Fruit fly (Drosophila melanogaster) whole organism, embryonic: ENCODE results near the gene janB.

Source experiments
- Atf-2 ChIP-seq: fragments of 200-800 bp; sonication (Bioruptor generic); optimal IDR thresholded peaks from 2 replicates; lab custom pipeline; 2016; ENCODE audit warnings: missing biosample characterization, missing genetic modification characterization
- B-H1 ChIP-seq: fragments of 200-800 bp; sonication (Bioruptor generic); IDR thresholded peaks from 3 replicates; pipeline ENCODE4 v1.3.6; 2022; ENCODE audit warnings: missing biosample characterization, missing genetic modification characterization
- Bdp1 ChIP-seq: fragments of 200-800 bp; sonication (Bioruptor generic); optimal IDR thresholded peaks from 3 replicates; lab custom pipeline; 2016; ENCODE audit warnings: missing biosample characterization, missing genetic modification characterization
- BtbVII ChIP-seq: fragments of 200-800 bp; sonication (Bioruptor generic); optimal IDR thresholded peaks from 3 replicates; lab custom pipeline; 2017; ENCODE audit warnings: missing biosample characterization, mild to moderate bottlenecking, missing genetic modification characterization
- CG11247 ChIP-seq: fragments of 200-800 bp; sonication (Bioruptor generic); IDR thresholded peaks from 2 replicates; pipeline ENCODE4 v1.3.6; 2022; ENCODE audit warnings: missing biosample characterization, missing genetic modification characterization
- CG12071 ChIP-seq: fragments of 200-800 bp; sonication (Bioruptor generic); optimal IDR thresholded peaks from 3 replicates; lab custom pipeline; 2018; ENCODE audit warnings: missing biosample characterization, mild to moderate bottlenecking, missing genetic modification characterization
- CG4820 ChIP-seq: fragments of 200-800 bp; sonication (Bioruptor generic); optimal IDR thresholded peaks from 3 replicates; lab custom pipeline; 2016; ENCODE audit warnings: missing biosample characterization, missing genetic modification characterization
- CG6854 ChIP-seq: fragments of 200-800 bp; sonication (Bioruptor generic); optimal IDR thresholded peaks from 3 replicates; lab custom pipeline; 2017; ENCODE audit warnings: missing biosample characterization, mild to moderate bottlenecking, missing genetic modification characterization
- CG7357 ChIP-seq: fragments of 200-800 bp; sonication (Bioruptor generic); IDR thresholded peaks from 3 replicates; pipeline ENCODE4 v1.3.6; 2022; ENCODE audit warnings: missing biosample characterization, missing genetic modification characterization
- CG8924 ChIP-seq: fragments of 200-800 bp; optimal IDR thresholded peaks from 3 replicates; lab custom pipeline; 2019; ENCODE audit warnings: missing biosample characterization, mild to moderate bottlenecking, missing genetic modification characterization, moderate library complexity
- CG9609 ChIP-seq: fragments of 200-800 bp; sonication (Bioruptor generic); optimal IDR thresholded peaks from 3 replicates; lab custom pipeline; 2016; ENCODE audit warnings: missing biosample characterization, missing genetic modification characterization
- CHES-1-like ChIP-seq: fragments of 200-800 bp; sonication (Bioruptor generic); optimal IDR thresholded peaks from 2 replicates; lab custom pipeline; 2016; ENCODE audit warnings: missing biosample characterization, missing genetic modification characterization
- GATAe ChIP-seq: fragments of 200-800 bp; sonication (Bioruptor generic); conservative IDR thresholded peaks from 2 replicates; pipeline ENCODE4 v1.3.6; 2022; ENCODE audit warnings: missing biosample characterization, missing genetic modification characterization
- HLH4C ChIP-seq: fragments of 200-800 bp; sonication (Bioruptor generic); IDR thresholded peaks from 3 replicates; pipeline ENCODE4 v1.3.6; 2022; ENCODE audit warnings: missing biosample characterization, missing genetic modification characterization; ENCODE audit not compliant: partially characterized antibody
- HLHmδ ChIP-seq: fragments of 200-800 bp; sonication (Bioruptor generic); optimal IDR thresholded peaks from 2 replicates; lab custom pipeline; 2018; ENCODE audit warnings: missing biosample characterization, mild to moderate bottlenecking, missing genetic modification characterization, moderate library complexity
- Hr39 ChIP-seq: fragments of >200 bp; optimal IDR thresholded peaks from 2 replicates; lab custom pipeline; 2017
- Hr51 ChIP-seq, 2 experiments: fragments of 200-800 bp; sonication (Bioruptor generic); optimal IDR thresholded peaks; 2 replicates in 1 of 2; 3 replicates in 1 of 2; lab custom pipeline; 2016 to 2018; ENCODE audit warnings: missing biosample characterization in 2 of 2, missing genetic modification characterization in 2 of 2, mild to moderate bottlenecking in 1 of 2, moderate library complexity in 1 of 2
- Hsf ChIP-seq: fragments of 200-800 bp; sonication (Bioruptor generic); optimal IDR thresholded peaks from 3 replicates; lab custom pipeline; 2016; ENCODE audit warnings: missing biosample characterization, missing genetic modification characterization
- Lim3 ChIP-seq: fragments of 200-800 bp; sonication (Bioruptor generic); IDR thresholded peaks from 2 replicates; pipeline ENCODE4 v1.3.6; 2022; ENCODE audit warnings: missing biosample characterization, missing genetic modification characterization
- Mad ChIP-seq: fragments of 200-800 bp; sonication (Bioruptor generic); optimal IDR thresholded peaks from 2 replicates; lab custom pipeline; 2016; ENCODE audit warnings: missing biosample characterization, missing genetic modification characterization
- NC2α ChIP-seq: fragments of 200-800 bp; sonication (Bioruptor generic); optimal IDR thresholded peaks from 2 replicates; lab custom pipeline; 2016; ENCODE audit warnings: missing biosample characterization, missing genetic modification characterization
- Poxn ChIP-seq: fragments of 200-800 bp; sonication (Bioruptor generic); IDR thresholded peaks from 2 replicates; pipeline ENCODE4 v1.3.6; 2022; ENCODE audit warnings: missing biosample characterization, missing genetic modification characterization
- Sox100B ChIP-seq: fragments of 200-800 bp; sonication (Bioruptor generic); optimal IDR thresholded peaks from 3 replicates; lab custom pipeline; 2018; ENCODE audit warnings: missing biosample characterization, mild to moderate bottlenecking, missing genetic modification characterization
- Sox102F ChIP-seq: fragments of 200-800 bp; sonication (Bioruptor generic); optimal IDR thresholded peaks from 2 replicates; lab custom pipeline; 2018; ENCODE audit warnings: missing biosample characterization, mild to moderate bottlenecking, missing genetic modification characterization, moderate library complexity
- Stat92E ChIP-seq, 3 experiments: fragments of >200 bp in 2 of 3; fragments of 200-800 bp in 1 of 3; sonication (Bioruptor generic) in 1 of 3; optimal IDR thresholded peaks; 2 replicates each; lab custom pipeline; 2017 to 2019; ENCODE audit warnings: missing biosample characterization in 3 of 3, missing genetic modification characterization in 3 of 3, mild to moderate bottlenecking in 1 of 3, moderate library complexity in 1 of 3
- Usf ChIP-seq: fragments of 200-800 bp; sonication (Bioruptor generic); optimal IDR thresholded peaks from 2 replicates; lab custom pipeline; 2017; ENCODE audit warnings: missing genotype, missing biosample characterization, missing genetic modification characterization
- Xbp1 ChIP-seq: fragments of 200-800 bp; sonication (Bioruptor generic); optimal IDR thresholded peaks from 3 replicates; lab custom pipeline; 2016; ENCODE audit warnings: missing biosample characterization, mild to moderate bottlenecking, missing genetic modification characterization
- abd-A ChIP-seq: fragments of 200-800 bp; sonication (Bioruptor generic); optimal IDR thresholded peaks from 3 replicates; lab custom pipeline; 2019; ENCODE audit warnings: missing biosample characterization, mild to moderate bottlenecking, missing genetic modification characterization, moderate library complexity
- az2 ChIP-seq: fragments of 200-800 bp; sonication (Bioruptor generic); optimal IDR thresholded peaks from 3 replicates; lab custom pipeline; 2016; ENCODE audit warnings: missing biosample characterization, missing genetic modification characterization
- bab2 ChIP-seq: fragments of 200-800 bp; sonication (Bioruptor generic); optimal IDR thresholded peaks from 2 replicates; lab custom pipeline; 2016; ENCODE audit warnings: missing biosample characterization, missing genetic modification characterization
- bcd ChIP-seq: fragments of 200-800 bp; sonication (Bioruptor generic); optimal IDR thresholded peaks from 2 replicates; lab custom pipeline; 2017; ENCODE audit warnings: missing biosample characterization, mild to moderate bottlenecking, missing genetic modification characterization
- crc ChIP-seq: fragments of 200-800 bp; sonication (Bioruptor generic); optimal IDR thresholded peaks from 2 replicates; lab custom pipeline; 2016; ENCODE audit warnings: missing biosample characterization, missing genetic modification characterization
- dmrt11E ChIP-seq: fragments of 200-800 bp; sonication (Bioruptor generic); optimal IDR thresholded peaks from 3 replicates; lab custom pipeline; 2018; ENCODE audit warnings: missing biosample characterization, mild to moderate bottlenecking, missing genetic modification characterization, moderate library complexity
- fu2 ChIP-seq: fragments of 200-800 bp; sonication (Bioruptor generic); optimal IDR thresholded peaks from 2 replicates; lab custom pipeline; 2016; ENCODE audit warnings: missing biosample characterization, missing genetic modification characterization
- gsb-n ChIP-seq: fragments of 200-800 bp; sonication (Bioruptor generic); optimal IDR thresholded peaks from 3 replicates; lab custom pipeline; 2018; ENCODE audit warnings: missing biosample characterization, mild to moderate bottlenecking, missing genetic modification characterization
- h ChIP-seq: fragments of >200 bp; optimal IDR thresholded peaks from 2 replicates; lab custom pipeline; 2017
- her ChIP-seq: fragments of 200-800 bp; sonication (Bioruptor generic); optimal IDR thresholded peaks from 2 replicates; lab custom pipeline; 2016; ENCODE audit warnings: missing biosample characterization, missing genetic modification characterization
- nerfin-2 ChIP-seq: fragments of 200-800 bp; sonication (Bioruptor generic); IDR thresholded peaks from 2 replicates; pipeline ENCODE4 v1.3.6; 2022; ENCODE audit warnings: missing biosample characterization, missing genetic modification characterization; ENCODE audit not compliant: partially characterized antibody
- onecut ChIP-seq: fragments of 200-800 bp; sonication (Bioruptor generic); IDR thresholded peaks from 2 replicates; pipeline ENCODE4 v1.3.6; 2022; ENCODE audit warnings: missing biosample characterization, missing genetic modification characterization
- pan ChIP-seq, 4 experiments: fragments of >200 bp in 3 of 4; fragments of 200-800 bp in 1 of 4; sonication (Bioruptor generic) in 1 of 4; optimal IDR thresholded peaks in 3 of 4; IDR thresholded peaks in 1 of 4; 2 replicates each; pipeline versions ENCODE4 v1.3.6 to Lab custom; 2017 to 2022; ENCODE audit warnings: missing biosample characterization in 2 of 4, missing genetic modification characterization in 2 of 4, mixed read lengths in 1 of 4
- peb ChIP-seq: fragments of 200-800 bp; sonication (Bioruptor generic); IDR thresholded peaks from 2 replicates; pipeline ENCODE4 v1.3.6; 2022; ENCODE audit warnings: missing biosample characterization, missing genetic modification characterization
- pum ChIP-seq: fragments of 200-800 bp; sonication (Bioruptor generic); optimal IDR thresholded peaks from 2 replicates; lab custom pipeline; 2016; ENCODE audit warnings: missing biosample characterization, missing genetic modification characterization
- pzg ChIP-seq: fragments of 200-800 bp; sonication (Bioruptor generic); optimal IDR thresholded peaks from 3 replicates; lab custom pipeline; 2018; ENCODE audit warnings: missing biosample characterization, mild to moderate bottlenecking, missing genetic modification characterization, moderate library complexity
- repo ChIP-seq: fragments of 200-800 bp; sonication (Bioruptor generic); optimal IDR thresholded peaks from 2 replicates; lab custom pipeline; 2016; ENCODE audit warnings: missing biosample characterization, missing genetic modification characterization
- shn ChIP-seq: fragments of 200-800 bp; sonication (Bioruptor generic); optimal IDR thresholded peaks from 3 replicates; lab custom pipeline; 2016; ENCODE audit warnings: missing biosample characterization, missing genetic modification characterization
- ttk ChIP-seq: fragments of 200-800 bp; sonication (Bioruptor generic); IDR thresholded peaks from 2 replicates; pipeline ENCODE4 v2.1.2; 2022; ENCODE audit warnings: missing biosample characterization, missing genetic modification characterization
- zfh2 ChIP-seq: fragments of 200-800 bp; sonication (Bioruptor generic); optimal IDR thresholded peaks from 2 replicates; lab custom pipeline; 2016; ENCODE audit warnings: missing biosample characterization, missing genetic modification characterization

The janB gene

dm6 chr3R:30058057-30058868 is 19.7 kb upstream of the janB start, which contains the start of gene sima (continued):
- TF ChIP-seq dmrt11E (tag; lab: Kevin White, UChicago) (no peak), BtbVII (GFP tag; lab: Kevin White, UChicago) (no peak), Atf-2 (GFP tag; lab: Kevin White, UChicago) (no peak), nerfin-2 (GFP tag; lab: Robert Waterston, UW) (no peak), Xbp1 (GFP tag; lab: Kevin White, UChicago) (peak; percentile 57), Sox102F (GFP tag; lab: Kevin White, UChicago) (no peak), h (lab: Kevin White, UChicago) (no peak), her (GFP tag; lab: Kevin White, UChicago) (peak; percentile 26), Stat92E (GFP tag; optimal IDR thresholded peaks at IDR 0.05; lab: Kevin White, UChicago) (peak in 1 of 3 experiments; percentile 22), bab2 (GFP tag; lab: Kevin White, UChicago) (peak; percentile 15)

- TF ChIP-seq az2 (GFP tag; lab: Kevin White, UChicago), result peak; percentile 85
- peak; percentile 71 for TF ChIP-seq Bdp1
- TF ChIP-seq CG9609 (GFP tag; lab: Kevin White, UChicago), result peak; percentile 76
- no peak for TF ChIP-seq NC2α
- TF ChIP-seq peb (GFP tag; lab: Robert Waterston, UW), result no peak
- peak; percentile 49 for TF ChIP-seq bcd (GFP tag; lab: Kevin White, UChicago)
- no peak for TF ChIP-seq HLHmδ (GFP tag; lab: Kevin White, UChicago)
- TF ChIP-seq pan (optimal IDR thresholded peaks at IDR 0.05; lab: Kevin White, UChicago), result no peak
- peak in 1 of 2 experiments; percentile 79 for TF ChIP-seq pan (GFP tag; optimal IDR thresholded peaks at IDR 0.05 in 1 of 2, IDR thresholded peaks at IDR 0.05 in 1 of 2)
- TF ChIP-seq pum, result peak; percentile 73
- no peak for TF ChIP-seq HLH4C (GFP tag; lab: Robert Waterston, UW)
- TF ChIP-seq Hr39 (lab: Kevin White, UChicago), result no peak
- no peak for TF ChIP-seq Lim3 (GFP tag; lab: Robert Waterston, UW)
- TF ChIP-seq B-H1 (GFP tag; lab: Robert Waterston, UW), result peak; percentile 64
- TF ChIP-seq Sox100B (GFP tag; lab: Kevin White, UChicago), result no peak
- TF ChIP-seq CG6854 (GFP tag; lab: Kevin White, UChicago), result no peak
- TF ChIP-seq fu2 (GFP tag; lab: Kevin White, UChicago), result peak; percentile 73
- TF ChIP-seq Hsf (GFP tag; lab: Kevin White, UChicago), result peak; percentile 83
- peak; percentile 65 for TF ChIP-seq ttk
- peak; percentile 59; the same call in 1 of the 2 replicates for TF ChIP-seq Poxn (GFP tag; lab: Robert Waterston, UW)
- TF ChIP-seq CG7357 (GFP tag; lab: Robert Waterston, UW), result peak; percentile 62; the same call in 2 of the 3 replicates
- TF ChIP-seq shn (GFP tag; lab: Kevin White, UChicago), result peak; percentile 88
- TF ChIP-seq crc (GFP tag; lab: Kevin White, UChicago), result peak; percentile 38
- TF ChIP-seq CHES-1-like (GFP tag; lab: Kevin White, UChicago), result peak; percentile 83
- no peak for TF ChIP-seq GATAe
- peak; percentile 45 for TF ChIP-seq Atf-2 (GFP tag; lab: Kevin White, UChicago)
- TF ChIP-seq zfh2, result peak; percentile 89
- TF ChIP-seq abd-A (tag; lab: Kevin White, UChicago), result peak; percentile 46
- TF ChIP-seq CG8924, result peak; percentile 65
- TF ChIP-seq pzg (GFP tag; lab: Kevin White, UChicago), result peak; percentile 58
- no peak for TF ChIP-seq CG4820 (GFP tag; lab: Kevin White, UChicago)
- TF ChIP-seq onecut (GFP tag; lab: Robert Waterston, UW), result peak; percentile 36; the same call in 1 of the 2 replicates
- peak; percentile 27 for TF ChIP-seq Usf (GFP tag; lab: Kevin White, UChicago)
- peak; percentile 54 for TF ChIP-seq repo (GFP tag; lab: Kevin White, UChicago)
- TF ChIP-seq CG12071 (GFP tag; lab: Kevin White, UChicago), result peak; percentile 19
- TF ChIP-seq Mad (GFP tag; lab: Kevin White, UChicago), result peak; percentile 83
- peak; percentile 42 for TF ChIP-seq gsb-n
- TF ChIP-seq CG11247, result peak; percentile 58
- peak; percentile 81 to 84 for TF ChIP-seq Hr51 (GFP tag; optimal IDR thresholded peaks at IDR 0.05; lab: Kevin White, UChicago)
These were observed 18.1 kb upstream of the janB start, which contains the start of the genes CG7950 and Rpp14a for dm6 chr3R:30056592-30057135. Gene CG7950 (plus strand): TSS chr3R:30056859. Gene Rpp14a (plus strand): TSS chr3R:30056859.
